1 fruit fly cellular context compared by ENCODE assay signal in the genomic region with DNA sequence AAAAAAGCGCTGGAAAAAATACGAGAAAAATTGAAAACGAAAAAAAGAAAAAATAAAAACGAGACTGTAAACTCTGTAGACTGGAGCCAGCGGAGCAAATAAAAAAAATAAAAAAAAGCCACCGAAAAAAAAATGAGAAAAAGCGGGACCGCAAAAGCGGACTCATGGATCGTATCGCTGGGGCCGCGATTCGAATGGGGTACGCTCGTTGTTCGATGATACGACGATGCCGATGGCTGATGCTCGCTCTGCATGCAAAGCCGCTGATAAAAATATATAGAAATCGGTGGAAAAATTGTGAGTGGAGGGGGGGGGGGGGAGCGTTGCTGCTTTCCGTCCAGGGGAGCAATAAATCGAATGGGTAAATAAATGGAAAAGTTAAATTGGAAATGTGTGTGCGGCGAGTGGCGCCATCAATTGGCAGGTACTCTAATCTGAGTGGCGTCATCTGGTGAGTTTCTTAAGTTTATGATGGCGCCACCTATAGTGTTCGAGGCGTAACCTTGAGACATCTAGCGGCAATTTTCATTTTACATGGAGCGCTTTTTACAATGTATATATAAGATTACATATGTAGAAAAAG.
TF ChIP-seq lines count a peak whose summit lies in the region.

No protein-coding gene starts in this region.

TF ChIP-seq in whole organism, embryonic, 481 proteins besides CTCF, POLR2A, EP300 and RAD21 (continued from another document and continues in another):
- TF ChIP-seq Fer2 (tag; optimal IDR thresholded peaks at IDR 0.05; lab: Kevin White, UChicago) (peak; percentile 21), gfzf (GFP tag; optimal IDR thresholded peaks at IDR 0.05; lab: Kevin White, UChicago) (no peak), CG17912 (GFP tag; optimal IDR thresholded peaks at IDR 0.05; lab: Kevin White, UChicago) (peak; percentile 77), pnt (GFP tag; optimal IDR thresholded peaks at IDR 0.05; lab: Kevin White, UChicago) (peak; percentile 72), onecut (GFP tag; IDR thresholded peaks at IDR 0.05; lab: Robert Waterston, UW) (peak; percentile 88), salm (tag; optimal IDR thresholded peaks at IDR 0.05; lab: Kevin White, UChicago) (no peak), dmrt11E (tag; optimal IDR thresholded peaks at IDR 0.05; lab: Kevin White, UChicago) (peak; percentile 54), cato (GFP tag; optimal IDR thresholded peaks at IDR 0.05; lab: Kevin White, UChicago; ENCODE audit: borderline replicate concordance) (no peak), CG17186 (GFP tag; optimal IDR thresholded peaks at IDR 0.05; lab: Kevin White, UChicago) (no peak), CG12744 (GFP tag; optimal IDR thresholded peaks at IDR 0.05; lab: Kevin White, UChicago) (no peak), NK7.1 (GFP tag; optimal IDR thresholded peaks at IDR 0.05; lab: Kevin White, UChicago) (no peak), Mes4 (GFP tag; optimal IDR thresholded peaks at IDR 0.05; lab: Kevin White, UChicago) (peak; percentile 44), CG13123 (GFP tag; optimal IDR thresholded peaks at IDR 0.05; lab: Kevin White, UChicago) (no peak), danr (GFP tag; IDR thresholded peaks at IDR 0.05; lab: Robert Waterston, UW) (peak; percentile 36), eve (GFP tag; optimal IDR thresholded peaks at IDR 0.05; lab: Kevin White, UChicago) (no peak), CG8765 (GFP tag; IDR thresholded peaks at IDR 0.05; lab: Robert Waterston, UW) (peak; percentile 63; the same call in 1 of the 2 replicates), Stat92E (GFP tag; optimal IDR thresholded peaks at IDR 0.05; lab: Kevin White, UChicago) (no peak), fd96Cb (tag; optimal IDR thresholded peaks at IDR 0.05; lab: Kevin White, UChicago) (peak; percentile 33), Rx (GFP tag; IDR thresholded peaks at IDR 0.05; lab: Robert Waterston, UW) (peak; percentile 77), cad (GFP tag; optimal IDR thresholded peaks at IDR 0.05; lab: Kevin White, UChicago) (no peak), CG1233 (GFP tag; optimal IDR thresholded peaks at IDR 0.05; lab: Kevin White, UChicago) (peak; percentile 3), CG6854 (GFP tag; optimal IDR thresholded peaks at IDR 0.05; lab: Kevin White, UChicago) (no peak), scrt (GFP tag; optimal IDR thresholded peaks at IDR 0.05; lab: Kevin White, UChicago) (no peak), Chrac-16 (GFP tag; optimal IDR thresholded peaks at IDR 0.05; lab: Kevin White, UChicago) (peak; percentile 73), yki (optimal IDR thresholded peaks at IDR 0.05; lab: Kevin White, UChicago) (no peak), CG8388 (GFP tag; optimal IDR thresholded peaks at IDR 0.05; lab: Kevin White, UChicago) (no peak), nau (GFP tag; optimal IDR thresholded peaks at IDR 0.05; lab: Kevin White, UChicago) (no peak), CG33213 (GFP tag; optimal IDR thresholded peaks at IDR 0.05; lab: Kevin White, UChicago) (peak; percentile 43), CG10565 (GFP tag; optimal IDR thresholded peaks at IDR 0.05; lab: Kevin White, UChicago) (no peak), dpn (GFP tag; optimal IDR thresholded peaks at IDR 0.05; lab: Kevin White, UChicago) (peak; percentile 56 to 64), CG7786 (GFP tag; optimal IDR thresholded peaks at IDR 0.05; lab: Kevin White, UChicago) (peak; percentile 0), CG17802 (tag; optimal IDR thresholded peaks at IDR 0.05; lab: Kevin White, UChicago) (peak; percentile 30), nmo (GFP tag; optimal IDR thresholded peaks at IDR 0.05; lab: Kevin White, UChicago) (peak; percentile 51), exex (tag; optimal IDR thresholded peaks at IDR 0.05; lab: Kevin White, UChicago) (no peak), CG12659 (GFP tag; optimal IDR thresholded peaks at IDR 0.05; lab: Kevin White, UChicago) (peak; percentile 43), CG2202 (tag; optimal IDR thresholded peaks at IDR 0.05; lab: Kevin White, UChicago) (no peak), ranshi (GFP tag; IDR thresholded peaks at IDR 0.05; lab: Robert Waterston, UW) (peak; percentile 79), CG15479 (GFP tag; optimal IDR thresholded peaks at IDR 0.05; lab: Kevin White, UChicago) (no peak), kah (GFP tag; optimal IDR thresholded peaks at IDR 0.05; lab: Kevin White, UChicago) (no peak), Ptx1 (GFP tag; IDR thresholded peaks at IDR 0.05; lab: Robert Waterston, UW) (peak; percentile 86), CG17612 (GFP tag; IDR thresholded peaks at IDR 0.05; lab: Robert Waterston, UW) (peak; percentile 59; the same call in 1 of the 2 replicates), CG15696 (tag; optimal IDR thresholded peaks at IDR 0.05; lab: Kevin White, UChicago) (peak; percentile 79), CG13894 (tag; optimal IDR thresholded peaks at IDR 0.05; lab: Kevin White, UChicago) (peak; percentile 90), CG7556 (GFP tag; optimal IDR thresholded peaks at IDR 0.05; lab: Kevin White, UChicago) (peak; percentile 20), dysf (GFP tag; IDR thresholded peaks at IDR 0.05; lab: Robert Waterston, UW) (peak; percentile 88), CG10462 (GFP tag; optimal IDR thresholded peaks at IDR 0.05; lab: Kevin White, UChicago) (no peak), Neu2 (GFP tag; optimal IDR thresholded peaks at IDR 0.05; lab: Kevin White, UChicago; ENCODE audit: borderline replicate concordance) (no peak), peb (GFP tag; IDR thresholded peaks at IDR 0.05; lab: Robert Waterston, UW) (peak; percentile 45; the same call in 1 of the 2 replicates), Fer3 (tag; optimal IDR thresholded peaks at IDR 0.05; lab: Kevin White, UChicago) (peak; percentile 51), CG3995 (GFP tag; optimal IDR thresholded peaks at IDR 0.05; lab: Kevin White, UChicago) (no peak), CG2889 (GFP tag; IDR thresholded peaks at IDR 0.05; lab: Robert Waterston, UW) (peak; percentile 6; the same call in 1 of the 3 replicates), bigmax (GFP tag; optimal IDR thresholded peaks at IDR 0.05; lab: Kevin White, UChicago) (no peak), CG2116 (GFP tag; optimal IDR thresholded peaks at IDR 0.05; lab: Kevin White, UChicago) (peak; percentile 40), CG6683 (GFP tag; optimal IDR thresholded peaks at IDR 0.05; lab: Kevin White, UChicago) (no peak), dm (GFP tag; optimal IDR thresholded peaks at IDR 0.05; lab: Kevin White, UChicago) (no peak), CG4360 (GFP tag; IDR thresholded peaks at IDR 0.05; lab: Robert Waterston, UW) (peak; percentile 9; the same call in 1 of the 2 replicates), Eip74EF (GFP tag; optimal IDR thresholded peaks at IDR 0.05; lab: Kevin White, UChicago) (no peak), CG8478 (optimal IDR thresholded peaks at IDR 0.05; lab: Kevin White, UChicago) (no peak), Dip3 (GFP tag; optimal IDR thresholded peaks at IDR 0.05; lab: Kevin White, UChicago) (no peak), CG13775 (GFP tag; optimal IDR thresholded peaks at IDR 0.05; lab: Kevin White, UChicago) (peak; percentile 39), CG14860 (GFP tag; IDR thresholded peaks at IDR 0.05; lab: Robert Waterston, UW; ENCODE audit: partially characterized antibody) (no peak), CG9876 (GFP tag; optimal IDR thresholded peaks at IDR 0.05; lab: Kevin White, UChicago) (peak; percentile 60), CG7987 (GFP tag; optimal IDR thresholded peaks at IDR 0.05; lab: Kevin White, UChicago) (peak; percentile 72), dimm (GFP tag; IDR thresholded peaks at IDR 0.05; lab: Robert Waterston, UW) (peak; percentile 42; the same call in 1 of the 2 replicates), Max (GFP tag; optimal IDR thresholded peaks at IDR 0.05; lab: Kevin White, UChicago) (no peak), CG6813 (GFP tag; optimal IDR thresholded peaks at IDR 0.05; lab: Kevin White, UChicago) (peak; percentile 18), NC2α (GFP tag; optimal IDR thresholded peaks at IDR 0.05; lab: Kevin White, UChicago) (peak; percentile 27), CG11504 (tag; optimal IDR thresholded peaks at IDR 0.05; lab: Kevin White, UChicago) (peak; percentile 37), zf30C (GFP tag; optimal IDR thresholded peaks at IDR 0.05; lab: Kevin White, UChicago) (no peak), twi (tag; optimal IDR thresholded peaks at IDR 0.05; lab: Kevin White, UChicago) (peak; percentile 9), pfk (GFP tag; optimal IDR thresholded peaks at IDR 0.05; lab: Kevin White, UChicago) (no peak), Kr (GFP tag; optimal IDR thresholded peaks at IDR 0.05; lab: Kevin White, UChicago) (no peak), Hr51 (GFP tag; optimal IDR thresholded peaks at IDR 0.05; lab: Kevin White, UChicago) (peak in 1 of 2 experiments; percentile 35), Nf-YC (tag; optimal IDR thresholded peaks at IDR 0.05; lab: Kevin White, UChicago) (peak; percentile 27), CG2875 (GFP tag; optimal IDR thresholded peaks at IDR 0.05; lab: Kevin White, UChicago) (peak; percentile 47), Abd-B (GFP tag; optimal IDR thresholded peaks at IDR 0.05; lab: Kevin White, UChicago) (peak; percentile 34), H2.0 (GFP tag; IDR thresholded peaks at IDR 0.05; lab: Robert Waterston, UW) (peak; percentile 76), wdn (GFP tag; IDR thresholded peaks at IDR 0.05; lab: Robert Waterston, UW) (no peak), bowl (GFP tag; IDR thresholded peaks at IDR 0.05; lab: Robert Waterston, UW) (no peak), fd64A (GFP tag; optimal IDR thresholded peaks at IDR 0.05; lab: Kevin White, UChicago) (no peak), CG31441 (GFP tag; IDR thresholded peaks at IDR 0.05; lab: Robert Waterston, UW) (0 out of 2 replicates have a peak, but pooled peaks have one; percentile 17), knrl (GFP tag; IDR thresholded peaks at IDR 0.05; lab: Robert Waterston, UW; ENCODE audit: partially characterized antibody) (peak; percentile 48; the same call in 1 of the 3 replicates), Spps (tag; optimal IDR thresholded peaks at IDR 0.05; lab: Kevin White, UChicago) (no peak), maf-S (GFP tag; optimal IDR thresholded peaks at IDR 0.05; lab: Kevin White, UChicago) (peak; percentile 5), Ada2b (GFP tag; IDR thresholded peaks at IDR 0.05; lab: Robert Waterston, UW) (peak; percentile 76), inv (GFP tag; IDR thresholded peaks at IDR 0.05; lab: Robert Waterston, UW; ENCODE audit: partially characterized antibody) (no peak), ab (GFP tag; optimal IDR thresholded peaks at IDR 0.05; lab: Kevin White, UChicago) (peak; percentile 25), CG11085 (GFP tag; IDR thresholded peaks at IDR 0.05; lab: Robert Waterston, UW) (peak; percentile 78), CG11456 (GFP tag; IDR thresholded peaks at IDR 0.05; lab: Robert Waterston, UW) (peak; percentile 99), Antp (GFP tag; optimal IDR thresholded peaks at IDR 0.05; lab: Kevin White, UChicago) (peak; percentile 77), seq (GFP tag; IDR thresholded peaks at IDR 0.05; lab: Robert Waterston, UW) (no peak), gem (tag; optimal IDR thresholded peaks at IDR 0.05; lab: Kevin White, UChicago) (peak; percentile 49), disco-r (GFP tag; optimal IDR thresholded peaks at IDR 0.05; lab: Kevin White, UChicago) (no peak), CG4820 (GFP tag; optimal IDR thresholded peaks at IDR 0.05; lab: Kevin White, UChicago) (peak; percentile 41), D19B (GFP tag; optimal IDR thresholded peaks at IDR 0.05; lab: Kevin White, UChicago) (no peak), ro (GFP tag; IDR thresholded peaks at IDR 0.05; lab: Robert Waterston, UW) (peak; percentile 66), B-H1 (GFP tag; IDR thresholded peaks at IDR 0.05; lab: Robert Waterston, UW) (peak; percentile 64), klu (GFP tag; IDR thresholded peaks at IDR 0.05; lab: Robert Waterston, UW) (peak; percentile 23; the same call in 1 of the 2 replicates), fu2 (GFP tag; optimal IDR thresholded peaks at IDR 0.05; lab: Kevin White, UChicago) (no peak), CG18476 (GFP tag; optimal IDR thresholded peaks at IDR 0.05; lab: Kevin White, UChicago) (no peak), bab2 (GFP tag; optimal IDR thresholded peaks at IDR 0.05; lab: Kevin White, UChicago) (peak; percentile 78), usp (GFP tag; optimal IDR thresholded peaks at IDR 0.05; lab: Kevin White, UChicago) (no peak), grn (GFP tag; optimal IDR thresholded peaks at IDR 0.05; lab: Kevin White, UChicago) (no peak), CG4854 (GFP tag; optimal IDR thresholded peaks at IDR 0.05; lab: Kevin White, UChicago) (no peak), CG5180 (GFP tag; optimal IDR thresholded peaks at IDR 0.05; lab: Kevin White, UChicago) (peak; percentile 53), ssp (GFP tag; IDR thresholded peaks at IDR 0.05; lab: Robert Waterston, UW) (peak; percentile 68), CG10321 (GFP tag; IDR thresholded peaks at IDR 0.05; lab: Robert Waterston, UW) (peak; percentile 29; the same call in 1 of the 2 replicates), nom (GFP tag; optimal IDR thresholded peaks at IDR 0.05; lab: Kevin White, UChicago) (peak; percentile 100), CG3838 (GFP tag; optimal IDR thresholded peaks at IDR 0.05; lab: Kevin White, UChicago) (no peak), unc-4 (GFP tag; IDR thresholded peaks at IDR 0.05; lab: Robert Waterston, UW; ENCODE audit: partially characterized antibody) (0 out of 2 replicates have a peak, but pooled peaks have one; percentile 11), Dref (GFP tag; IDR thresholded peaks at IDR 0.05; lab: Robert Waterston, UW) (peak; percentile 41; the same call in 1 of the 2 replicates), zen (tag; optimal IDR thresholded peaks at IDR 0.05; lab: Kevin White, UChicago) (peak; percentile 36), CG9797 (GFP tag; optimal IDR thresholded peaks at IDR 0.05; lab: Kevin White, UChicago) (peak; percentile 6), ase (GFP tag; IDR thresholded peaks at IDR 0.05; lab: Robert Waterston, UW) (peak; percentile 88), Dfd (GFP tag; optimal IDR thresholded peaks at IDR 0.05; lab: Kevin White, UChicago) (no peak), Meics (GFP tag; optimal IDR thresholded peaks at IDR 0.05; lab: Kevin White, UChicago) (peak; percentile 65), otp (GFP tag; IDR thresholded peaks at IDR 0.05; lab: Robert Waterston, UW) (peak; percentile 91), ham (GFP tag; IDR thresholded peaks at IDR 0.05; lab: Robert Waterston, UW) (no peak), CG16815 (GFP tag; optimal IDR thresholded peaks at IDR 0.05; lab: Kevin White, UChicago) (peak; percentile 62), CG10543 (GFP tag; optimal IDR thresholded peaks at IDR 0.05; lab: Kevin White, UChicago) (peak; percentile 74), CG9437 (GFP tag; optimal IDR thresholded peaks at IDR 0.05; lab: Kevin White, UChicago) (peak; percentile 8), CG8281 (tag; optimal IDR thresholded peaks at IDR 0.05; lab: Kevin White, UChicago) (no peak), CG10274 (GFP tag; optimal IDR thresholded peaks at IDR 0.05; lab: Kevin White, UChicago) (peak; percentile 23), vvl (GFP tag; IDR thresholded peaks at IDR 0.05; lab: Robert Waterston, UW) (peak; percentile 88)
